Worm (Caenorhabditis elegans) whole organism, L2 larva: ENCODE data around the gene F16G10.14.

Experiments used
- C34F6.9 ChIP-seq: fragments of 150-350 bp; optimal IDR thresholded peaks from 2 replicates; lab custom pipeline; 2014; ENCODE audit warnings: missing biosample characterization, missing genetic modification characterization
- ama-1 ChIP-seq: fragments of 150-350 bp; optimal IDR thresholded peaks from 2 replicates; lab custom pipeline; 2018; ENCODE audit warnings: inconsistent platforms
- blmp-1 ChIP-seq: sonication (generic microtip); optimal IDR thresholded peaks from 2 replicates; lab custom pipeline; 2017; ENCODE audit warnings: missing genetic modification characterization, mild to moderate bottlenecking, missing compliant biosample characterization, antibody characterized with exemption, moderate library complexity; ENCODE audit not compliant: insufficient read depth
- ceh-82 ChIP-seq: fragments of 150-350 bp; optimal IDR thresholded peaks from 2 replicates; lab custom pipeline; 2014; ENCODE audit warnings: missing biosample characterization, missing genetic modification characterization
- egl-27 ChIP-seq: sonication (generic microtip); optimal IDR thresholded peaks from 3 replicates; lab custom pipeline; 2017; ENCODE audit warnings: missing biosample characterization, missing genetic modification reagents, missing genetic modification characterization
- lin-39 ChIP-seq: fragments of 150-350 bp; optimal IDR thresholded peaks from 2 replicates; lab custom pipeline; 2014; ENCODE audit warnings: missing biosample characterization, missing genetic modification reagents, missing genetic modification characterization
- mdl-1 ChIP-seq, 2 experiments: fragments of 150-350 bp in 1 of 2; sonication (generic microtip) in 1 of 2; optimal IDR thresholded peaks; 2 replicates each; lab custom pipeline; 2017; ENCODE audit warnings: missing biosample characterization in 2 of 2, missing genetic modification characterization in 2 of 2
- nhr-11 ChIP-seq: fragments of 150-350 bp; optimal IDR thresholded peaks from 2 replicates; lab custom pipeline; 2014; ENCODE audit warnings: missing biosample characterization, missing genetic modification characterization
- skn-1 ChIP-seq: sonication (generic microtip); optimal IDR thresholded peaks from 2 replicates; lab custom pipeline; 2017; ENCODE audit warnings: missing biosample characterization, missing genetic modification characterization
- unc-62 ChIP-seq: fragments of 150-350 bp; optimal IDR thresholded peaks from 2 replicates; lab custom pipeline; 2014; ENCODE audit warnings: missing biosample characterization, missing genetic modification reagents, missing genetic modification characterization
- ztf-11 ChIP-seq: sonication (generic microtip); optimal IDR thresholded peaks from 2 replicates; lab custom pipeline; 2017; ENCODE audit warnings: missing biosample characterization, missing genetic modification characterization

DNA sequence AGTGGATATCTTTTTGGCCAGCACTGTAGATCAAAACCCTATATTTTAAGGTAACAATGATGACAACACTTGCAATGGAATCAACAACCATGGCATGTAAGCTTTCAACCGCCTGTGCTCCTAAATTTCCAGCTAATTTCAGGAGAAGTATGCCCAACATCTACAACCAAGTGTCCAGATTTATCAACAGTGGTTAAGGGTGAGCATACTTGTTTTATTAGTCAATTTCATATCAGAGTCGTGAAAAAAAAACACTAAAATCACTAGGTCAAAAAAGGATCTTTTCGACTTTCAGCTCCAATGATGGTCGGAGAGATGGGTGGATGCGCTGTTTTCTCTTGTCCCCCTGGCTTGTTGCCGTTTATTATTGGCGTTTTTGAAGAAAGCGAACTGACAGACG is 5.2 kb upstream of the F16G10.14 start, which contains the start of gene F16G10.1:
- TF ChIP-seq lin-39 (tag; lab: Kevin White, UChicago) (no peak), nhr-11 (tag; lab: Kevin White, UChicago) (no peak), skn-1 (tag; lab: Kevin White, UChicago) (no peak), blmp-1 (tag; lab: Kevin White, UChicago) (no peak), ztf-11 (tag; lab: Kevin White, UChicago) (no peak), egl-27 (no peak), ama-1 (lab: Kevin White, UChicago) (no peak), C34F6.9 (no peak), unc-62 (GFP tag; lab: Kevin White, UChicago) (no peak), mdl-1 (tag; optimal IDR thresholded peaks at IDR 0.05; lab: Kevin White, UChicago) (no peak), ceh-82 (tag; lab: Kevin White, UChicago) (no peak)
